Worm (Caenorhabditis elegans) whole organism, L4 larva: ENCODE measurements around the gene npr-26.

Source experiments
- F44E2.7 ChIP-seq: fragments of 200-800 bp; sonication (Bioruptor generic); IDR thresholded peaks from 2 replicates; pipeline ENCODE4 v2.1.2; 2022; ENCODE audit warnings: missing genetic modification characterization, missing compliant biosample characterization
- Y105C5A.15 ChIP-seq: fragments of 200-800 bp; sonication (Bioruptor generic); IDR thresholded peaks from 2 replicates; pipeline ENCODE4 v1.3.6; 2022; ENCODE audit warnings: missing genetic modification characterization, missing compliant biosample characterization
- Y5F2A.4 ChIP-seq: fragments of 200-800 bp; sonication (Bioruptor generic); optimal IDR thresholded peaks from 2 replicates; lab custom pipeline; 2018; ENCODE audit warnings: mild to moderate bottlenecking, missing genetic modification characterization, missing compliant biosample characterization
- aly-2 ChIP-seq: sonication (generic microtip); optimal IDR thresholded peaks from 2 replicates; lab custom pipeline; 2018; ENCODE audit warnings: missing biosample characterization, missing genetic modification characterization
- ama-1 ChIP-seq: fragments of 150-350 bp; optimal IDR thresholded peaks from 2 replicates; lab custom pipeline; 2014; ENCODE audit warnings: inconsistent platforms, mixed read lengths
- daf-12 ChIP-seq: fragments of 150-350 bp; optimal IDR thresholded peaks from 2 replicates; lab custom pipeline; 2014; ENCODE audit warnings: missing biosample characterization, missing genetic modification reagents, missing genetic modification characterization
- lin-39 ChIP-seq: fragments of 150-350 bp; optimal IDR thresholded peaks from 2 replicates; lab custom pipeline; 2014; ENCODE audit warnings: missing biosample characterization, missing genetic modification reagents, missing genetic modification characterization
- lir-3 ChIP-seq: sonication (generic microtip); optimal IDR thresholded peaks from 2 replicates; lab custom pipeline; 2016; ENCODE audit warnings: mild to moderate bottlenecking, missing genetic modification characterization, missing compliant biosample characterization
- mdl-1 ChIP-seq, 2 experiments: fragments of 150-350 bp in 1 of 2; sonication (generic microtip) in 1 of 2; optimal IDR thresholded peaks; 2 replicates each; lab custom pipeline; 2014 to 2017; ENCODE audit warnings: missing biosample characterization in 2 of 2, missing genetic modification characterization in 2 of 2
- mxl-3 ChIP-seq: fragments of 200-800 bp; sonication (Bioruptor generic); optimal IDR thresholded peaks from 2 replicates; lab custom pipeline; 2018; ENCODE audit warnings: mild to moderate bottlenecking, missing genetic modification characterization, missing compliant biosample characterization
- nhr-11 ChIP-seq: fragments of 150-350 bp; optimal IDR thresholded peaks from 2 replicates; lab custom pipeline; 2014; ENCODE audit warnings: missing biosample characterization, missing genetic modification characterization
- pha-4 ChIP-seq, 2 experiments: fragments of 150-350 bp in 1 of 2; fragments of 200-800 bp in 1 of 2; sonication (Bioruptor generic) in 1 of 2; IDR thresholded peaks in 1 of 2; optimal IDR thresholded peaks in 1 of 2; 2 replicates each; pipeline versions ENCODE4 v1.3.6 to Lab custom; 2014 to 2022; ENCODE audit warnings: missing genetic modification characterization in 2 of 2, missing genetic modification reagents in 2 of 2, missing biosample characterization in 1 of 2, missing compliant biosample characterization in 1 of 2
- unc-130 ChIP-seq: sonication (generic microtip); optimal IDR thresholded peaks from 2 replicates; lab custom pipeline; 2016; ENCODE audit warnings: missing genetic modification reagents, missing genetic modification characterization, missing compliant biosample characterization
- zfp-2 ChIP-seq: sonication (generic microtip); optimal IDR thresholded peaks from 2 replicates; lab custom pipeline; 2016; ENCODE audit warnings: mild to moderate bottlenecking, missing genetic modification characterization, missing compliant biosample characterization

DNA sequence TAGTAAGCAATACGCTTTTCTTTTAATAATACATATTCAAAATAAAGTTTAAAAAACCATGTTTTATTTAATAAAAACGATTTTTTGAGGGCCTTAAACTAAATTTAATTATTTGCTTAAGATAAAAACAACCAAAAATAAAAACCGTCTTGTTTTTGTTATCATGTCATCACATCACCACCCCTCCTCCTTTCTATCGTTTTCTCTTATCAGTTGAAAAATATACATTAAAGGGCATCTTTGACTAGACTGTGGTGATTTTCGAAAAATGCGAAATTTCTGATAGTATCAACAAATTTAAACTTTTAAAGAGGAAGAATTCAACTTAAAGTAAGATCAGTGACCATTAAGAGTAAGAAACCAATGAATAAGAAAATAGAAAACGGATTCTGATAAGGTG lies 11.5 kb downstream of the npr-26 start:
- no peak for TF ChIP-seq Y105C5A.15
- no peak for TF ChIP-seq pha-4 (GFP tag; IDR thresholded peaks at IDR 0.05; lab: Robert Waterston, UW)
- TF ChIP-seq pha-4 (tag; optimal IDR thresholded peaks at IDR 0.05; lab: Kevin White, UChicago) = no peak
- no peak for TF ChIP-seq F44E2.7
- TF ChIP-seq Y5F2A.4 (GFP tag; lab: Kevin White, UChicago) = no peak
- no peak for TF ChIP-seq ama-1 (lab: Kevin White, UChicago)
- TF ChIP-seq zfp-2 = no peak
- no peak for TF ChIP-seq mxl-3 (GFP tag; lab: Kevin White, UChicago)
- no peak for TF ChIP-seq unc-130 (GFP tag; lab: Kevin White, UChicago)
- TF ChIP-seq daf-12 = no peak
- no peak for TF ChIP-seq lin-39 (tag; lab: Kevin White, UChicago)
- TF ChIP-seq aly-2 = no peak
- TF ChIP-seq nhr-11 (tag; lab: Kevin White, UChicago) = no peak
- no peak for TF ChIP-seq mdl-1 (tag; optimal IDR thresholded peaks at IDR 0.05; lab: Kevin White, UChicago)
- no peak for TF ChIP-seq lir-3
